Worm (Caenorhabditis elegans) whole organism, young adult: ENCODE data around the gene F13D12.10.

Source experiments
- B0019.2 ChIP-seq: fragments of 200-800 bp; sonication (Bioruptor generic); conservative IDR thresholded peaks from 2 replicates; pipeline ENCODE4 v1.3.6; 2022; ENCODE audit warnings: missing genetic modification reagents, missing genetic modification characterization, missing compliant biosample characterization
- D2030.7 ChIP-seq: fragments of 200-800 bp; sonication (Bioruptor generic); IDR thresholded peaks from 2 replicates; pipeline ENCODE4 v1.3.6; 2022; ENCODE audit warnings: missing genetic modification reagents, missing genetic modification characterization, missing compliant biosample characterization
- Y67H2A.10 ChIP-seq: fragments of 200-800 bp; sonication (Bioruptor generic); conservative IDR thresholded peaks from 2 replicates; pipeline ENCODE4 v1.3.6; 2022; ENCODE audit warnings: missing genetic modification reagents, missing genetic modification characterization, missing compliant biosample characterization
- fkh-3 ChIP-seq: sonication (generic microtip); optimal IDR thresholded peaks from 2 replicates; lab custom pipeline; 2016; ENCODE audit warnings: mild to moderate bottlenecking, missing genetic modification characterization, missing compliant biosample characterization
- him-1 ChIP-seq: sonication (generic microtip); optimal IDR thresholded peaks from 2 replicates; lab custom pipeline; 2016; ENCODE audit warnings: missing genotype, missing genetic modification reagents, missing genetic modification characterization, missing compliant biosample characterization
- unc-62 ChIP-seq: fragments of 150-350 bp; optimal IDR thresholded peaks from 2 replicates; lab custom pipeline; 2014; ENCODE audit warnings: missing biosample characterization, missing genetic modification reagents, missing genetic modification characterization

DNA sequence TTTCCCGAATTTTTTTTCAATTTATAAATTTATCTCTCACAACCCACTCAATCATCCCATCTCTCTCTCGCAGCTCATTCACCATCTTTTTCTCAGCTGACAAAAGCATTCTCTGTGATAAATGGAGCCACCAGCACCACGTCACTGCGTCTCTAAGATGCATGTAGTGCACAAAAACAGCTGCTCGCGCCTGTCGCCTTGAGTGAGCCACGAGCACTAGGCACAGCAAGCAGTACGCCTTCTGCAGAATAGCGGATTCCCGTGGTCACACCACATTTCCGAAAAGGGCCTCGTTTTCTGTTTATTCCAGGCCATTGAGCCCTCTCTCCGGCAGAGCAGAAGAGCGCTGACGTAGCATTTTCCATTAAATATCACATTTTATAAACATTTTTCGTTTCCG, at the start of gene F13D12.10:
- TF ChIP-seq B0019.2 (GFP tag; lab: Robert Waterston, UW) = no peak
- TF ChIP-seq unc-62 = no peak
- no peak for TF ChIP-seq D2030.7
- TF ChIP-seq him-1 (tag; lab: Kevin White, UChicago) = no peak
- no peak for TF ChIP-seq Y67H2A.10
- no peak for TF ChIP-seq fkh-3 (tag; lab: Kevin White, UChicago)
